Worm (Caenorhabditis elegans) whole organism, L1 larva: ENCODE measurements around the gene Y57G11B.2.
A peak's percentile ranks its signal among the peaks of the same experiment; 100 is the strongest.

Experiments used
- C04F5.9 ChIP-seq: sonication (generic microtip); optimal IDR thresholded peaks from 2 replicates; lab custom pipeline; 2016; ENCODE audit warnings: missing genetic modification characterization, missing compliant biosample characterization
- C34B4.2 ChIP-seq: sonication (generic microtip); optimal IDR thresholded peaks from 2 replicates; lab custom pipeline; 2017; ENCODE audit warnings: mild to moderate bottlenecking, missing genetic modification characterization, missing compliant biosample characterization
- aha-1 ChIP-seq: fragments of 150-350 bp; optimal IDR thresholded peaks from 2 replicates; lab custom pipeline; 2014; ENCODE audit warnings: missing biosample characterization, missing genetic modification characterization
- alr-1 ChIP-seq: fragments of 200-800 bp; sonication (Bioruptor generic); optimal IDR thresholded peaks from 2 replicates; lab custom pipeline; 2018; ENCODE audit warnings: borderline replicate concordance, mild to moderate bottlenecking, missing genetic modification characterization, missing compliant biosample characterization
- ama-1 ChIP-seq: fragments of 150-350 bp; optimal IDR thresholded peaks from 2 replicates; lab custom pipeline; 2014
- blmp-1 ChIP-seq: fragments of 150-350 bp; optimal IDR thresholded peaks from 2 replicates; lab custom pipeline; 2014; ENCODE audit warnings: missing biosample characterization, missing genetic modification characterization
- ceh-88 ChIP-seq: fragments of 200-800 bp; sonication (Bioruptor generic); IDR thresholded peaks from 2 replicates; pipeline ENCODE4 v1.3.6; 2022; ENCODE audit warnings: missing genetic modification characterization, missing compliant biosample characterization
- dpl-1 ChIP-seq, 3 experiments: fragments of 150-350 bp in 2 of 3; sonication (generic microtip) in 1 of 3; optimal IDR thresholded peaks; 2 replicates each; lab custom pipeline; 2014 to 2017; ENCODE audit warnings: missing biosample characterization in 3 of 3, missing genetic modification characterization in 3 of 3, missing genetic modification reagents in 3 of 3
- dsc-1 ChIP-seq: sonication (generic microtip); optimal IDR thresholded peaks from 2 replicates; lab custom pipeline; 2016; ENCODE audit warnings: mild to moderate bottlenecking, missing genetic modification characterization, missing compliant biosample characterization
- efl-1 ChIP-seq, 4 experiments: fragments of 150-350 bp; optimal IDR thresholded peaks in 3 of 4; peaks in 1 of 4; 1 replicate in 1 of 4; 2 replicates in 3 of 4; lab custom pipeline; 2014; ENCODE audit warnings: missing biosample characterization in 2 of 4, missing genetic modification characterization in 2 of 4, missing genetic modification reagents in 2 of 4
- egl-13 ChIP-seq: sonication (generic microtip); optimal IDR thresholded peaks from 2 replicates; lab custom pipeline; 2016; ENCODE audit warnings: missing genotype, missing genetic modification reagents, missing genetic modification characterization, missing compliant biosample characterization
- egl-27 ChIP-seq, 2 experiments: fragments of 150-350 bp in 1 of 2; sonication (generic microtip); optimal IDR thresholded peaks; 3 replicates each; lab custom pipeline; 2017 to 2018; ENCODE audit warnings: missing biosample characterization in 2 of 2, missing genetic modification characterization in 2 of 2, missing genetic modification reagents in 2 of 2
- elt-3 ChIP-seq, 6 experiments: fragments of 150-350 bp in 1 of 6; sonication (generic microtip); optimal IDR thresholded peaks; 2 replicates each; lab custom pipeline; 2017 to 2018; ENCODE audit warnings: missing biosample characterization in 6 of 6, missing genetic modification characterization in 6 of 6, inconsistent platforms in 1 of 6
- ets-5 ChIP-seq: fragments of 200-800 bp; sonication (Bioruptor generic); IDR thresholded peaks from 2 replicates; pipeline ENCODE4 v1.3.6; 2022; ENCODE audit warnings: missing genetic modification characterization, missing compliant biosample characterization
- fkh-10 ChIP-seq: sonication (generic microtip); optimal IDR thresholded peaks from 2 replicates; lab custom pipeline; 2017; ENCODE audit warnings: missing biosample characterization, missing genetic modification reagents, missing genetic modification characterization
- hpl-2 ChIP-seq: fragments of 150-350 bp; optimal IDR thresholded peaks from 2 replicates; lab custom pipeline; 2014; ENCODE audit warnings: missing biosample characterization, missing genetic modification reagents, missing genetic modification characterization
- lin-13 ChIP-seq: fragments of 150-350 bp; optimal IDR thresholded peaks from 2 replicates; lab custom pipeline; 2014; ENCODE audit warnings: missing biosample characterization, missing genetic modification reagents, missing genetic modification characterization
- lin-14 ChIP-seq: fragments of 200-800 bp; sonication (Bioruptor generic); optimal IDR thresholded peaks from 2 replicates; lab custom pipeline; 2018; ENCODE audit warnings: mild to moderate bottlenecking, missing genetic modification characterization, moderate library complexity, missing compliant biosample characterization
- lin-15B ChIP-seq: fragments of 150-350 bp; sonication (generic microtip); optimal IDR thresholded peaks from 3 replicates; lab custom pipeline; 2014; ENCODE audit warnings: missing biosample characterization, missing genetic modification characterization
- lin-35 ChIP-seq, 2 experiments: fragments of 150-350 bp; optimal IDR thresholded peaks; 2 replicates each; lab custom pipeline; 2014; ENCODE audit warnings: missing biosample characterization in 2 of 2, missing genetic modification characterization in 2 of 2, missing genetic modification reagents in 2 of 2
- mep-1 ChIP-seq: fragments of 150-350 bp; optimal IDR thresholded peaks from 2 replicates; lab custom pipeline; 2014; ENCODE audit warnings: missing biosample characterization, missing genetic modification characterization
- nhr-19 ChIP-seq: fragments of 200-800 bp; sonication (Bioruptor generic); conservative IDR thresholded peaks from 2 replicates; pipeline ENCODE4 v1.3.6; 2022; ENCODE audit warnings: missing genetic modification characterization, missing compliant biosample characterization
- nhr-84 ChIP-seq: sonication (generic microtip); optimal IDR thresholded peaks from 2 replicates; lab custom pipeline; 2017; ENCODE audit warnings: missing biosample characterization, missing genetic modification characterization
- nhr-85 ChIP-seq: sonication (generic microtip); peaks from one replicate; lab custom pipeline; 2016; ENCODE audit warnings: missing genetic modification characterization, inconsistent platforms, missing compliant biosample characterization
- pax-3 ChIP-seq: fragments of 200-800 bp; sonication (Bioruptor generic); optimal IDR thresholded peaks from 2 replicates; lab custom pipeline; 2018; ENCODE audit warnings: mild to moderate bottlenecking, missing genetic modification characterization, moderate library complexity, missing compliant biosample characterization
- pqm-1 ChIP-seq: sonication (generic microtip); optimal IDR thresholded peaks from 3 replicates; lab custom pipeline; 2017; ENCODE audit warnings: missing biosample characterization, missing genetic modification characterization
- skn-1 ChIP-seq: fragments of 150-350 bp; optimal IDR thresholded peaks from 2 replicates; lab custom pipeline; 2014; ENCODE audit warnings: missing biosample characterization, missing genetic modification characterization
- sptf-1 ChIP-seq: fragments of 150-350 bp; optimal IDR thresholded peaks from 2 replicates; lab custom pipeline; 2014; ENCODE audit warnings: missing biosample characterization, missing genetic modification characterization
- sup-37 ChIP-seq: fragments of 200-800 bp; sonication (Bioruptor generic); optimal IDR thresholded peaks from 2 replicates; lab custom pipeline; 2018; ENCODE audit warnings: mild to moderate bottlenecking, missing genetic modification characterization, missing compliant biosample characterization
- tbx-2 ChIP-seq: sonication (generic microtip); optimal IDR thresholded peaks from 2 replicates; lab custom pipeline; 2016; ENCODE audit warnings: missing genetic modification characterization, missing compliant biosample characterization
- unc-130 ChIP-seq: fragments of 150-350 bp; optimal IDR thresholded peaks from 2 replicates; lab custom pipeline; 2017; ENCODE audit warnings: missing biosample characterization, missing genetic modification characterization, inconsistent platforms
- unc-62 ChIP-seq: fragments of 150-350 bp; optimal IDR thresholded peaks from 2 replicates; lab custom pipeline; 2014; ENCODE audit warnings: missing biosample characterization, missing genetic modification reagents, missing genetic modification characterization
- unc-86 ChIP-seq: sonication (generic microtip); optimal IDR thresholded peaks from 2 replicates; lab custom pipeline; 2016; ENCODE audit warnings: missing genetic modification characterization, missing compliant biosample characterization
- unc-98 ChIP-seq: fragments of 200-800 bp; sonication (Bioruptor generic); IDR thresholded peaks from 2 replicates; pipeline ENCODE4 v1.3.6; 2022; ENCODE audit warnings: missing genetic modification characterization, missing compliant biosample characterization
- vab-15 ChIP-seq: sonication (generic microtip); optimal IDR thresholded peaks from 2 replicates; lab custom pipeline; 2017; ENCODE audit warnings: missing genotype, mild to moderate bottlenecking, missing genetic modification characterization, missing compliant biosample characterization
- xbp-1 ChIP-seq: sonication (generic microtip); optimal IDR thresholded peaks from 2 replicates; lab custom pipeline; 2016; ENCODE audit warnings: missing genetic modification characterization, missing compliant biosample characterization
- zip-4 ChIP-seq: fragments of 200-800 bp; sonication (Bioruptor generic); optimal IDR thresholded peaks from 2 replicates; lab custom pipeline; 2018; ENCODE audit warnings: mild to moderate bottlenecking, missing genetic modification characterization, moderate library complexity, missing compliant biosample characterization
- ztf-11 ChIP-seq, 2 experiments: sonication (generic microtip); optimal IDR thresholded peaks; 2 replicates each; lab custom pipeline; 2016 to 2017; ENCODE audit warnings: missing genetic modification characterization in 2 of 2, missing biosample characterization in 1 of 2, missing compliant biosample characterization in 1 of 2

The Y57G11B.2 gene

ce11 chrIV:14530031-14530430 lies 35.1 kb upstream of the Y57G11B.2 start (continued):
- no peak for TF ChIP-seq elt-3 (tag; optimal IDR thresholded peaks at IDR 0.05; lab: Kevin White, UChicago)
- no peak for TF ChIP-seq sptf-1 (tag; lab: Kevin White, UChicago)
- TF ChIP-seq pax-3 (tag; lab: Kevin White, UChicago) = no peak
- TF ChIP-seq tbx-2 (tag; lab: Kevin White, UChicago) = no peak

DNA sequence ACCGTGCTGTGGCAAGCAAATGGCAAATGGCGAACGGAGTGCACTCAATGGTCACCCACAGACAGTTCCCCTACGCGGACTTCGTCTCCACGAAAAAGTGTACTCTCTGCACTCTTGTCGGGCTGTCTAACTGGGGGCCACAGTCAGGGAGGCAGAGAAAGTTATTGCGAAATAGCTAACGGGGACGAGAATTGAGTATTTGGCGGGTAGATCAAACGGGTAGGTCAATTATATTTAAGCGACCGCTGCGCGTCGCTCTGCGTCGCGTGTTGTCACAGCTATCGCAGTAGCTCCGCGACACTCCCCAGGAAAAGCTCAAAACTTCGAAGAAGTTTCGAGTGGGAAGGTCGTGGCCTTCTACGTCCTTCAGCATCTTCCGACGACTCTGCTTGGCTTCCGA lies 32.8 kb upstream of the Y57G11B.2 start:
- TF ChIP-seq nhr-85 (tag; lab: Kevin White, UChicago) (peak; percentile 31), ama-1 (no peak), pax-3 (tag; lab: Kevin White, UChicago) (no peak), efl-1 (optimal IDR thresholded peaks at IDR 0.05; lab: Kevin White, UChicago) (peak in 1 of 2 experiments; percentile 43), efl-1 (GFP tag; optimal IDR thresholded peaks at IDR 0.05 in 1 of 2; lab: Kevin White, UChicago) (peak in 1 of 2 experiments; percentile 45), dsc-1 (tag; lab: Kevin White, UChicago) (no peak), egl-27 (tag; optimal IDR thresholded peaks at IDR 0.05; lab: Kevin White, UChicago) (no peak), xbp-1 (tag; lab: Kevin White, UChicago) (no peak), aha-1 (no peak), nhr-84 (tag; lab: Kevin White, UChicago) (no peak), skn-1 (no peak), unc-98 (GFP tag; lab: Robert Waterston, UW) (no peak), sup-37 (no peak), lin-14 (no peak), ets-5 (GFP tag; lab: Robert Waterston, UW) (no peak), unc-86 (no peak), dpl-1 (GFP tag; optimal IDR thresholded peaks at IDR 0.05; lab: Kevin White, UChicago) (peak in 2 of 3 experiments; percentile 6 to 38), lin-13 (no peak), zip-4 (GFP tag; lab: Kevin White, UChicago) (peak; percentile 65), mep-1 (tag; lab: Kevin White, UChicago) (no peak), blmp-1 (peak; percentile 4), lin-35 (GFP tag; optimal IDR thresholded peaks at IDR 0.05; lab: Kevin White, UChicago) (peak in 1 of 2 experiments; percentile 8), pqm-1 (tag; lab: Kevin White, UChicago) (no peak), sptf-1 (tag; lab: Kevin White, UChicago) (no peak), tbx-2 (tag; lab: Kevin White, UChicago) (no peak), ztf-11 (tag; optimal IDR thresholded peaks at IDR 0.05; lab: Kevin White, UChicago) (no peak)

DNA sequence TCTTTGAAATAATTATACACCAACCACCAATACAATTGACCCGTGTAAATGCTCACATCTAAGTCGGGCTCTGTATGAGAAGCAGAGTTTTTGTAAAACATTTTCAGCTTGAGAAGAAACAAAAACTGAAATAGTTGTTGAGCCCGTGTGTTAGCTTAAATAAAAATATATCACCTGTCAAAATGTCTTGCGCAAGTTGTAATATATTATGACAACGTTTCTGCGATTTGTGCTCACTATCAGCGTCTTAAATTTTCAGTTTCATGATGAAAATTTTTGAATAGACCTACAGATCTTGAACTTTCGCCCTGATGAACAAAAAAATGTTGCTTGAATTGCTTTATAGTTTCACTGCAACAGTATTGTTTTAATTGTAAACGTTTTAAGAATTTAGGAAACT lies 30.2 kb upstream of the Y57G11B.2 start, which contains the start of gene T27E7.4:
T27E7.4 (minus strand) TSS at position 101 of the 400 bp plus-strand sequence.
- TF ChIP-seq C34B4.2 (tag; lab: Kevin White, UChicago) (no peak), lin-15B (no peak), ceh-88 (GFP tag; lab: Robert Waterston, UW) (no peak), dpl-1 (GFP tag; optimal IDR thresholded peaks at IDR 0.05; lab: Kevin White, UChicago) (no peak), nhr-19 (GFP tag; lab: Robert Waterston, UW) (no peak), nhr-85 (tag; lab: Kevin White, UChicago) (no peak), unc-130 (no peak), hpl-2 (GFP tag; lab: Kevin White, UChicago) (no peak), C04F5.9 (tag; lab: Kevin White, UChicago) (no peak), alr-1 (tag; lab: Kevin White, UChicago) (no peak), fkh-10 (GFP tag; lab: Kevin White, UChicago) (no peak), vab-15 (tag; lab: Kevin White, UChicago) (no peak), pqm-1 (tag; lab: Kevin White, UChicago) (no peak), egl-13 (tag; lab: Kevin White, UChicago) (no peak), unc-62 (GFP tag; lab: Kevin White, UChicago) (no peak)
